Worm (Caenorhabditis elegans) whole organism, mixed stage, embryonic: ENCODE results near the gene T27C5.12.
"Not testable (repeated sequence)": the region's sequence is repeated elsewhere in the genome, so short reads cannot be mapped to it uniquely, and the experiment has no call there.

Experiments
- blmp-1 ChIP-seq: fragments of 150-350 bp; optimal IDR thresholded peaks from 2 replicates; lab custom pipeline; 2014; ENCODE audit warnings: missing biosample characterization, missing genetic modification characterization
- ces-1 ChIP-seq: fragments of 150-350 bp; optimal IDR thresholded peaks from 2 replicates; lab custom pipeline; 2014; ENCODE audit warnings: missing biosample characterization, missing genetic modification reagents, missing genetic modification characterization
- elt-3 ChIP-seq: fragments of 150-350 bp; optimal IDR thresholded peaks from 2 replicates; lab custom pipeline; 2014; ENCODE audit warnings: missing biosample characterization, missing genetic modification characterization
- flh-1 ChIP-seq: fragments of 200-800 bp; sonication (Bioruptor generic); optimal IDR thresholded peaks from 2 replicates; lab custom pipeline; 2018; ENCODE audit warnings: mild to moderate bottlenecking, missing genetic modification characterization, moderate library complexity, missing compliant biosample characterization
- lin-13 ChIP-seq: fragments of 150-350 bp; optimal IDR thresholded peaks from 2 replicates; lab custom pipeline; 2014; ENCODE audit warnings: missing biosample characterization, missing genetic modification characterization
- lsy-2 ChIP-seq: fragments of 150-350 bp; optimal IDR thresholded peaks from 2 replicates; lab custom pipeline; 2014; ENCODE audit warnings: missing biosample characterization, missing genetic modification characterization
- nhr-12 ChIP-seq: fragments of 150-350 bp; optimal IDR thresholded peaks from 2 replicates; lab custom pipeline; 2014; ENCODE audit warnings: missing biosample characterization, missing genetic modification characterization
- nhr-2 ChIP-seq: fragments of 150-350 bp; optimal IDR thresholded peaks from 2 replicates; lab custom pipeline; 2014; ENCODE audit warnings: missing biosample characterization, missing genetic modification characterization
- nhr-237 ChIP-seq: fragments of 150-350 bp; optimal IDR thresholded peaks from 2 replicates; lab custom pipeline; 2014; ENCODE audit warnings: missing biosample characterization, missing genetic modification characterization
- nhr-76 ChIP-seq: sonication (generic microtip); optimal IDR thresholded peaks from 2 replicates; lab custom pipeline; 2017; ENCODE audit warnings: missing biosample characterization, missing genetic modification characterization
- snpc-4 ChIP-seq: fragments of 150-350 bp; optimal IDR thresholded peaks from 2 replicates; lab custom pipeline; 2014; ENCODE audit warnings: missing biosample characterization, missing genetic modification characterization
- sptf-1 ChIP-seq: sonication (generic microtip); optimal IDR thresholded peaks from 2 replicates; lab custom pipeline; 2017; ENCODE audit warnings: mild to moderate bottlenecking, missing genetic modification characterization, moderate library complexity, missing compliant biosample characterization
- unc-39 ChIP-seq: fragments of 150-350 bp; optimal IDR thresholded peaks from 2 replicates; lab custom pipeline; 2014; ENCODE audit warnings: missing biosample characterization, missing genetic modification characterization

ce11 chrV:17456197-17456596, 41.1 kb downstream of the T27C5.12 start, which contains the start of gene srh-203:
- TF ChIP-seq nhr-237; flh-1 (GFP tag; lab: Kevin White, UChicago); nhr-2; lsy-2 (tag; lab: Kevin White, UChicago); unc-39 (tag; lab: Kevin White, UChicago); snpc-4 (tag; lab: Kevin White, UChicago); sptf-1 (tag; lab: Kevin White, UChicago); nhr-12; lin-13; blmp-1 (tag; lab: Kevin White, UChicago); nhr-76 (tag; lab: Kevin White, UChicago); ces-1 (GFP tag; lab: Kevin White, UChicago); elt-3: not testable (repeated sequence)
